Worm (Caenorhabditis elegans): Measurements from ENCODE around the gene abt-1.

abt-1 gene

DNA sequence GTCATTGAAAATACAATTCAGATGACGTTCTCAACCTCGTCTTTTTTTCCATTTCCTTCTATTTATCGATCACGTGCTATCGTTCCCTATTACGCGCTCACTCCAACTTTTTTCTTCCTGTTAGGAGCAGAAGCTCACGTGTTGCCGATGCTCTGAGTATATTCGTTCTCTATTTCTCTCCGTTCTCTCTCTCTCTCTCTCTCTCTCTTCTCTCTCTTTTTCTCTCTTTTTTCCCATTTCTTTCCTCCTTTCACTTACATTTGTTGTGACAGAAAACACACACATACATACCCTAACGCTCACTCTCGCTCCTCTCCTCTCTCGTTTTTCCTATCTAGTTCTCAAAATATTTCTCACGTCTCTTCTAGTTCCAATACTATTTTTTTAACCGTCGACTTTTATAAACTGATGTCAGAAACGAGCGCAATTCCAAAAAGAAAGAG lies 37.7 kb upstream of the abt-1 start:
- TF ChIP-seq peb-1 (tag; optimal IDR thresholded peaks at IDR 0.05) (no peak), lin-39 (tag; optimal IDR thresholded peaks at IDR 0.05) (no peak), ceh-16 (tag; optimal IDR thresholded peaks at IDR 0.05) (peak; percentile 5), unc-55 (GFP tag; optimal IDR thresholded peaks at IDR 0.05) (peak; percentile 89), C34F6.9 (tag; optimal IDR thresholded peaks at IDR 0.05) (peak; percentile 98), gmeb-1 (tag; optimal IDR thresholded peaks at IDR 0.05) (peak; percentile 78), elt-1 (tag; optimal IDR thresholded peaks at IDR 0.05) (no peak), R02D3.7 (tag; optimal IDR thresholded peaks at IDR 0.05) (no peak), lin-11 (tag; optimal IDR thresholded peaks at IDR 0.05) (no peak), lin-13 (GFP tag; optimal IDR thresholded peaks at IDR 0.05) (peak; percentile 56), nhr-77 (tag; optimal IDR thresholded peaks at IDR 0.05) (no peak), unc-62 (GFP tag; optimal IDR thresholded peaks at IDR 0.05) (peak; percentile 73), nhr-10 (tag; optimal IDR thresholded peaks at IDR 0.05) (peak; percentile 12), lsy-2 (tag; optimal IDR thresholded peaks at IDR 0.05) (peak; percentile 65 to 92), zag-1 (tag; optimal IDR thresholded peaks at IDR 0.05) (peak; percentile 87), nhr-11 (tag; optimal IDR thresholded peaks at IDR 0.05) (peak; percentile 31), sma-9 (GFP tag; optimal IDR thresholded peaks at IDR 0.05) (peak; percentile 97), sma-9 (tag; optimal IDR thresholded peaks at IDR 0.05) (no peak), F13H6.1 (tag; optimal IDR thresholded peaks at IDR 0.05) (peak; percentile 96), nhr-25 (tag; optimal IDR thresholded peaks at IDR 0.05) (peak; percentile 7), skn-1 (tag; optimal IDR thresholded peaks at IDR 0.05) (peak; percentile 69), nhr-6 (tag; optimal IDR thresholded peaks at IDR 0.05) (peak; percentile 93), dmd-4 (tag; optimal IDR thresholded peaks at IDR 0.05) (no peak), aly-2 (tag; optimal IDR thresholded peaks at IDR 0.05) (no peak), nhr-21 (tag; optimal IDR thresholded peaks at IDR 0.05) (peak; percentile 83), mdl-1 (tag; optimal IDR thresholded peaks at IDR 0.05) (peak; percentile 80 to 98), snpc-4 (tag; optimal IDR thresholded peaks at IDR 0.05) (peak; percentile 32), sem-4 (tag; optimal IDR thresholded peaks at IDR 0.05) (peak; percentile 81), nhr-12 (tag; optimal IDR thresholded peaks at IDR 0.05) (peak; percentile 33), egl-27 (tag; optimal IDR thresholded peaks at IDR 0.05) (peak; percentile 89), sma-3 (GFP tag; optimal IDR thresholded peaks at IDR 0.05) (peak; percentile 87), elt-3 (tag; optimal IDR thresholded peaks at IDR 0.05) (no peak), Y55F3AM.14 (GFP tag; optimal IDR thresholded peaks at IDR 0.05) (peak; percentile 52), crh-2 (tag; optimal IDR thresholded peaks at IDR 0.05) (peak; percentile 100), unc-39 (tag; optimal IDR thresholded peaks at IDR 0.05) (no peak), alr-1 (tag; optimal IDR thresholded peaks at IDR 0.05) (no peak), ceh-82 (tag; optimal IDR thresholded peaks at IDR 0.05) (no peak), nhr-23 (tag; optimal IDR thresholded peaks at IDR 0.05) (no peak), ztf-11 (tag; optimal IDR thresholded peaks at IDR 0.05) (no peak), ama-1 (optimal IDR thresholded peaks at IDR 0.05) (peak; percentile 38), ztf-4 (tag; optimal IDR thresholded peaks at IDR 0.05) (peak; percentile 69), ZK546.5 (tag; optimal IDR thresholded peaks at IDR 0.05) (no peak), mbf-1 (tag; optimal IDR thresholded peaks at IDR 0.05) (no peak), blmp-1 (tag; optimal IDR thresholded peaks at IDR 0.05; ENCODE audit: insufficient read depth) (peak; percentile 92), mab-5 (tag; optimal IDR thresholded peaks at IDR 0.05) (peak; percentile 75), ztf-1 (GFP tag; conservative IDR thresholded peaks at IDR 0.05) (no peak), nhr-129 (tag; optimal IDR thresholded peaks at IDR 0.05) (peak; percentile 96), fos-1 (tag; optimal IDR thresholded peaks at IDR 0.05) (peak; percentile 81), nhr-237 (tag; optimal IDR thresholded peaks at IDR 0.05) (no peak)
